Worm (Caenorhabditis elegans): ENCODE results near the gene clc-17.

clc-17 gene

DNA sequence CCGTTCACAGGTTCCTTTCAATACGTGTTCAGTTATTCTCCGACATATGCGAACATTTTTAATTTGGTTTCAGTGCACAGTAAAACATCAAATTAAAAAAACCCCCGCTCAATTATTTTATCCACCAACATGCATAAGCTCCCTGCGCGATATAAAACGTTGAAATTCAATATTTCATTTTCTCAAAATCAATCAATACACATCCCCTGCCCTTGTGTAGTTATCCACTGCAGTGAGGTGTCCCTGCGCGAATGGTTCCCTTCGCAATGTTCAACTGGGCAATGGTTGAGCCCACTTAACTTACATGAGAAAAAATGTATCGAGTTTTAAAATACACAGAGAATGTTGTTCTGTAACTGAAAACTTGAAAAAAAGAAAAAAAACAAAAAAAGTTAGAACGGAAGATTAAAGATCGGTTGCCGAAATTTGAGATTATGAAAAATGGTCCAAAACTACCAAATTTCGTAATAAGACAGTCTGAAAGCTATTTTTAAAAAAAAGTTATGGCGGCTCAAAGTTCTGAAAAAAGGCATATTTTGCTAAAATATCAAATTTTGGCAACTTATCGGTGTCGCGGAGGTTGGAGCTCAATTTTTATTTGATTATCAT lies 13.1 kb upstream of the clc-17 start (continued):
- TF ChIP-seq zfh-2 (GFP tag; conservative IDR thresholded peaks at IDR 0.05) (no peak), somi-1 (GFP tag; optimal IDR thresholded peaks at IDR 0.05) (peak; percentile 99), nhr-179 (tag; optimal IDR thresholded peaks at IDR 0.05) (peak; percentile 86), ceh-58 (GFP tag; IDR thresholded peaks at IDR 0.05) (peak; percentile 91), fkh-3 (tag; optimal IDR thresholded peaks at IDR 0.05) (peak; percentile 69), hlh-26 (GFP tag; conservative IDR thresholded peaks at IDR 0.05) (no peak), ets-4 (GFP tag; optimal IDR thresholded peaks at IDR 0.05) (peak; percentile 96), tbx-9 (tag; optimal IDR thresholded peaks at IDR 0.05; ENCODE audit: borderline replicate concordance) (peak; percentile 55), lsl-1 (GFP tag; optimal IDR thresholded peaks at IDR 0.05) (no peak), attf-5 (GFP tag; optimal IDR thresholded peaks at IDR 0.05) (peak; percentile 75), aptf-2 (GFP tag; conservative IDR thresholded peaks at IDR 0.05) (0 out of 2 replicates have a peak, but pooled peaks have one; percentile 48), F10E7.11 (tag; optimal IDR thresholded peaks at IDR 0.05) (peak; percentile 99), snpc-3.4 (tag; optimal IDR thresholded peaks at IDR 0.05) (peak; percentile 60), him-1 (tag; optimal IDR thresholded peaks at IDR 0.05) (peak; percentile 7), nhr-120 (GFP tag; IDR thresholded peaks at IDR 0.05) (peak; percentile 98), sea-2 (GFP tag; IDR thresholded peaks at IDR 0.05) (peak; percentile 95), K11D2.4 (GFP tag; IDR thresholded peaks at IDR 0.05) (peak; percentile 100), ztf-26 (tag; optimal IDR thresholded peaks at IDR 0.05) (peak; percentile 100), ccch-3 (GFP tag; optimal IDR thresholded peaks at IDR 0.05) (peak; percentile 96), chd-7 (tag; optimal IDR thresholded peaks at IDR 0.05) (peak; percentile 99), hlh-12 (tag; optimal IDR thresholded peaks at IDR 0.05) (peak; percentile 70), mcd-1 (GFP tag; IDR thresholded peaks at IDR 0.05) (peak; percentile 93), F23B12.7 (tag; optimal IDR thresholded peaks at IDR 0.05; ENCODE audit: insufficient read depth) (peak; percentile 98), hsf-1 (GFP tag; IDR thresholded peaks at IDR 0.05) (peak; percentile 71), madf-10 (tag; optimal IDR thresholded peaks at IDR 0.05) (peak; percentile 97), unc-62 (GFP tag; optimal IDR thresholded peaks at IDR 0.05) (peak; percentile 78), lag-1 (GFP tag; IDR thresholded peaks at IDR 0.05) (peak; percentile 98), B0035.1 (tag; optimal IDR thresholded peaks at IDR 0.05) (peak; percentile 97), F33H1.4 (GFP tag; IDR thresholded peaks at IDR 0.05) (peak; percentile 53), atf-7 (tag; optimal IDR thresholded peaks at IDR 0.05) (peak; percentile 99), F52B5.7 (tag; optimal IDR thresholded peaks at IDR 0.05) (peak; percentile 99), pbrm-1 (GFP tag; IDR thresholded peaks at IDR 0.05) (peak; percentile 98), B0019.2 (GFP tag; conservative IDR thresholded peaks at IDR 0.05) (no peak), aptf-3 (GFP tag; IDR thresholded peaks at IDR 0.05) (0 out of 2 replicates have a peak, but pooled peaks have one; percentile 27), ztf-6 (GFP tag; IDR thresholded peaks at IDR 0.05) (peak; percentile 92), madf-3 (GFP tag; IDR thresholded peaks at IDR 0.05) (peak; percentile 86; the same call in 1 of the 2 replicates), egl-44 (GFP tag; IDR thresholded peaks at IDR 0.05) (peak; percentile 96), rcor-1 (GFP tag; IDR thresholded peaks at IDR 0.05) (peak; percentile 98), athp-1 (tag; optimal IDR thresholded peaks at IDR 0.05) (peak; percentile 82), madf-8 (GFP tag; conservative IDR thresholded peaks at IDR 0.05) (no peak), egl-18 (GFP tag; IDR thresholded peaks at IDR 0.05) (peak; percentile 98), lsy-27 (tag; optimal IDR thresholded peaks at IDR 0.05; ENCODE audit: borderline replicate concordance, insufficient read depth) (no peak), lin-26 (GFP tag; IDR thresholded peaks at IDR 0.05) (peak; percentile 89), snpc-4 (GFP tag; optimal IDR thresholded peaks at IDR 0.05) (peak; percentile 36), snpc-4 (tag; optimal IDR thresholded peaks at IDR 0.05) (peak; percentile 72 to 91 (median 86)), F37B4.10 (GFP tag; IDR thresholded peaks at IDR 0.05) (peak; percentile 97), ceh-40 (GFP tag; IDR thresholded peaks at IDR 0.05) (peak; percentile 91), ama-1 (optimal IDR thresholded peaks at IDR 0.05) (no peak), ama-1 (GFP tag; optimal IDR thresholded peaks at IDR 0.05) (peak in 1 of 2 experiments; percentile 93)
